Fruit fly (Drosophila melanogaster) whole organism, prepupa: ENCODE data around the gene Rab19.
A peak's percentile ranks its signal among the peaks of the same experiment; 100 is the strongest.

Experiments
- Blimp-1 ChIP-seq: fragments of 200-800 bp; sonication (Bioruptor generic); optimal IDR thresholded peaks from 3 replicates; lab custom pipeline; 2017; ENCODE audit warnings: missing biosample characterization, missing genetic modification characterization, mild to moderate bottlenecking, moderate library complexity, missing genetic modification reagents
- CG10631 ChIP-seq: fragments of 200-800 bp; sonication (Bioruptor generic); optimal IDR thresholded peaks from 2 replicates; lab custom pipeline; 2016; ENCODE audit warnings: missing biosample characterization, missing genetic modification characterization
- CG10669 ChIP-seq: fragments of 200-800 bp; sonication (Bioruptor generic); optimal IDR thresholded peaks from 3 replicates; lab custom pipeline; 2018; ENCODE audit warnings: missing biosample characterization, mild to moderate bottlenecking, missing genetic modification characterization, moderate library complexity
- CG11762 ChIP-seq: fragments of 200-800 bp; sonication (Bioruptor generic); optimal IDR thresholded peaks from 3 replicates; lab custom pipeline; 2016; ENCODE audit warnings: missing biosample characterization, missing genetic modification characterization; ENCODE audit not compliant: insufficient read depth
- CG11902 ChIP-seq: fragments of 200-800 bp; sonication (Bioruptor generic); optimal IDR thresholded peaks from 3 replicates; lab custom pipeline; 2016; ENCODE audit warnings: missing biosample characterization, missing genetic modification characterization
- CG15336 ChIP-seq: fragments of 200-800 bp; sonication (Bioruptor generic); IDR thresholded peaks from 2 replicates; pipeline ENCODE4 v1.3.6; 2022; ENCODE audit warnings: missing biosample characterization, missing genetic modification characterization
- CG1621 ChIP-seq: fragments of 200-800 bp; sonication (Bioruptor generic); optimal IDR thresholded peaks from 3 replicates; lab custom pipeline; 2018; ENCODE audit warnings: missing biosample characterization, mild to moderate bottlenecking, missing genetic modification characterization
- CG3032 ChIP-seq: fragments of 200-800 bp; optimal IDR thresholded peaks from 2 replicates; lab custom pipeline; 2019; ENCODE audit warnings: missing biosample characterization, mild to moderate bottlenecking, missing genetic modification characterization, moderate library complexity
- CG31627 ChIP-seq: fragments of 200-800 bp; sonication (Bioruptor generic); optimal IDR thresholded peaks from 3 replicates; lab custom pipeline; 2016; ENCODE audit warnings: missing biosample characterization, missing genetic modification characterization
- CG34406 ChIP-seq: fragments of 200-800 bp; sonication (Bioruptor generic); optimal IDR thresholded peaks from 3 replicates; lab custom pipeline; 2016; ENCODE audit warnings: missing biosample characterization, missing genetic modification characterization
- CG6276 ChIP-seq: fragments of 200-800 bp; sonication (Bioruptor generic); optimal IDR thresholded peaks from 2 replicates; lab custom pipeline; 2017; ENCODE audit warnings: missing biosample characterization, mild to moderate bottlenecking, missing genetic modification characterization
- CG6792 ChIP-seq: fragments of 200-800 bp; sonication (Bioruptor generic); optimal IDR thresholded peaks from 3 replicates; lab custom pipeline; 2016; ENCODE audit warnings: missing biosample characterization, missing genetic modification characterization
- CG6808 ChIP-seq: fragments of 200-800 bp; sonication (Bioruptor generic); optimal IDR thresholded peaks from 3 replicates; lab custom pipeline; 2017; ENCODE audit warnings: missing biosample characterization, missing genetic modification characterization, mild to moderate bottlenecking, moderate library complexity, missing genetic modification reagents
- CG6854 ChIP-seq: fragments of 200-800 bp; sonication (Bioruptor generic); optimal IDR thresholded peaks from 2 replicates; lab custom pipeline; 2017; ENCODE audit warnings: missing biosample characterization, mild to moderate bottlenecking, missing genetic modification characterization
- CG7368 ChIP-seq: fragments of 200-800 bp; sonication (Bioruptor generic); optimal IDR thresholded peaks from 3 replicates; lab custom pipeline; 2016; ENCODE audit warnings: missing biosample characterization, missing genetic modification characterization
- CG8119 ChIP-seq: fragments of 200-800 bp; sonication (Bioruptor generic); IDR thresholded peaks from 3 replicates; pipeline ENCODE4 v1.3.6; 2022; ENCODE audit warnings: missing biosample characterization, missing genetic modification characterization
- CG8319 ChIP-seq: fragments of 200-800 bp; sonication (Bioruptor generic); optimal IDR thresholded peaks from 3 replicates; lab custom pipeline; 2016; ENCODE audit warnings: missing biosample characterization, missing genetic modification characterization
- CG8632 ChIP-seq: fragments of 200-800 bp; sonication (Bioruptor generic); optimal IDR thresholded peaks from 3 replicates; lab custom pipeline; 2016; ENCODE audit warnings: missing biosample characterization, missing genetic modification characterization
- CG9139 ChIP-seq: fragments of 200-800 bp; sonication (Bioruptor generic); optimal IDR thresholded peaks from 3 replicates; lab custom pipeline; 2017; ENCODE audit warnings: missing biosample characterization, mild to moderate bottlenecking, missing genetic modification characterization
- Eip78C ChIP-seq: fragments of 200-800 bp; sonication (Bioruptor generic); peaks from one replicate; lab custom pipeline; 2016; ENCODE audit warnings: missing biosample characterization, missing genetic modification characterization
- Ets21C ChIP-seq: fragments of 200-800 bp; sonication (Bioruptor generic); optimal IDR thresholded peaks from 3 replicates; lab custom pipeline; 2016; ENCODE audit warnings: missing biosample characterization, missing genetic modification characterization
- Ets96B ChIP-seq: fragments of 200-800 bp; optimal IDR thresholded peaks from 2 replicates; lab custom pipeline; 2019; ENCODE audit warnings: missing biosample characterization, mild to moderate bottlenecking, missing genetic modification characterization, moderate library complexity
- Gug ChIP-seq: fragments of 200-800 bp; sonication (Bioruptor generic); IDR thresholded peaks from 2 replicates; pipeline ENCODE4 v1.3.6; 2022; ENCODE audit warnings: missing biosample characterization, missing genetic modification characterization
- Hr38 ChIP-seq: sonication (Bioruptor generic); optimal IDR thresholded peaks from 2 replicates; lab custom pipeline; 2016; ENCODE audit warnings: missing biosample characterization, missing genetic modification characterization
- Hr39 ChIP-seq: fragments of 200-800 bp; sonication (Bioruptor generic); optimal IDR thresholded peaks from 2 replicates; lab custom pipeline; 2016; ENCODE audit warnings: missing biosample characterization, missing genetic modification characterization
- Hr4 ChIP-seq: fragments of 200-800 bp; sonication (Bioruptor generic); optimal IDR thresholded peaks from 3 replicates; lab custom pipeline; 2016; ENCODE audit warnings: missing biosample characterization, missing genetic modification characterization
- Met ChIP-seq: fragments of 200-800 bp; sonication (Bioruptor generic); optimal IDR thresholded peaks from 3 replicates; lab custom pipeline; 2016; ENCODE audit warnings: missing biosample characterization, missing genetic modification characterization
- OdsH ChIP-seq: fragments of 200-800 bp; sonication (Bioruptor generic); optimal IDR thresholded peaks from 3 replicates; lab custom pipeline; 2016; ENCODE audit warnings: missing biosample characterization, missing genetic modification characterization
- Smox ChIP-seq: fragments of 200-800 bp; sonication (Bioruptor generic); optimal IDR thresholded peaks from 3 replicates; lab custom pipeline; 2016; ENCODE audit warnings: missing biosample characterization, missing genetic modification characterization
- Sox102F ChIP-seq: fragments of 200-800 bp; sonication (Bioruptor generic); optimal IDR thresholded peaks from 2 replicates; lab custom pipeline; 2016; ENCODE audit warnings: missing biosample characterization, mild to moderate bottlenecking, missing genetic modification characterization
- Sox14 ChIP-seq: fragments of 200-800 bp; sonication (Bioruptor generic); optimal IDR thresholded peaks from 3 replicates; lab custom pipeline; 2016; ENCODE audit warnings: missing biosample characterization, missing genetic modification characterization
- Sox15 ChIP-seq: fragments of 200-800 bp; sonication (Bioruptor generic); optimal IDR thresholded peaks from 3 replicates; lab custom pipeline; 2016; ENCODE audit warnings: missing biosample characterization, missing genetic modification characterization
- achi ChIP-seq: fragments of 200-800 bp; sonication (Bioruptor generic); optimal IDR thresholded peaks from 3 replicates; lab custom pipeline; 2016; ENCODE audit warnings: missing biosample characterization, missing genetic modification characterization
- acj6 ChIP-seq: fragments of 200-800 bp; sonication (Bioruptor generic); optimal IDR thresholded peaks from 3 replicates; lab custom pipeline; 2016; ENCODE audit warnings: missing biosample characterization, missing genetic modification characterization
- cyc ChIP-seq: fragments of 200-800 bp; sonication (Bioruptor generic); optimal IDR thresholded peaks from 3 replicates; lab custom pipeline; 2016; ENCODE audit warnings: missing biosample characterization, missing genetic modification characterization
- dac ChIP-seq: fragments of 200-800 bp; sonication (Bioruptor generic); optimal IDR thresholded peaks from 2 replicates; lab custom pipeline; 2017; ENCODE audit warnings: missing biosample characterization, mild to moderate bottlenecking, missing genetic modification characterization
- dsx ChIP-seq: fragments of 200-800 bp; optimal IDR thresholded peaks from 3 replicates; lab custom pipeline; 2019; ENCODE audit warnings: missing biosample characterization, mild to moderate bottlenecking, missing genetic modification characterization, moderate library complexity; ENCODE audit not compliant: poor library complexity, severe bottlenecking
- eg ChIP-seq: fragments of 200-800 bp; sonication (Bioruptor generic); IDR thresholded peaks from 3 replicates; pipeline ENCODE4 v1.3.6; 2022; ENCODE audit warnings: missing biosample characterization, missing genetic modification characterization
- esn ChIP-seq: fragments of 200-800 bp; sonication (Bioruptor generic); optimal IDR thresholded peaks from 2 replicates; lab custom pipeline; 2016; ENCODE audit warnings: missing biosample characterization, mild to moderate bottlenecking, missing genetic modification characterization, moderate library complexity
- fd59A ChIP-seq: fragments of 200-800 bp; sonication (Bioruptor generic); optimal IDR thresholded peaks from 2 replicates; lab custom pipeline; 2017; ENCODE audit warnings: missing biosample characterization, mild to moderate bottlenecking, missing genetic modification characterization, missing genetic modification reagents
- fd85E ChIP-seq: fragments of 200-800 bp; sonication (Bioruptor generic); optimal IDR thresholded peaks from 3 replicates; lab custom pipeline; 2016; ENCODE audit warnings: missing biosample characterization, missing genetic modification characterization
- lz ChIP-seq: fragments of 200-800 bp; sonication (Bioruptor generic); optimal IDR thresholded peaks from 3 replicates; lab custom pipeline; 2016; ENCODE audit warnings: missing biosample characterization, missing genetic modification characterization
- net ChIP-seq: fragments of 200-800 bp; sonication (Bioruptor generic); optimal IDR thresholded peaks from 3 replicates; lab custom pipeline; 2016; ENCODE audit warnings: missing biosample characterization, missing genetic modification characterization
- salr ChIP-seq, 2 experiments: fragments of 200-800 bp; sonication (Bioruptor generic); optimal IDR thresholded peaks; 3 replicates each; lab custom pipeline; 2016 to 2018; ENCODE audit warnings: missing biosample characterization in 2 of 2, missing genetic modification characterization in 2 of 2, mild to moderate bottlenecking in 1 of 2
- spab ChIP-seq: fragments of 200-800 bp; sonication (Bioruptor generic); optimal IDR thresholded peaks from 2 replicates; lab custom pipeline; 2017; ENCODE audit warnings: missing biosample characterization, mild to moderate bottlenecking, missing genetic modification characterization, missing genetic modification reagents
- ss ChIP-seq, 2 experiments: fragments of 200-800 bp; sonication (Bioruptor generic); optimal IDR thresholded peaks; 2 replicates in 1 of 2; 3 replicates in 1 of 2; lab custom pipeline; 2017 to 2018; ENCODE audit warnings: mild to moderate bottlenecking in 2 of 2, missing biosample characterization in 2 of 2, missing genetic modification characterization in 2 of 2, moderate library complexity in 1 of 2
- topi ChIP-seq: fragments of 200-800 bp; sonication (Bioruptor generic); optimal IDR thresholded peaks from 3 replicates; lab custom pipeline; 2016; ENCODE audit warnings: missing biosample characterization, missing genetic modification characterization
- vri ChIP-seq: fragments of 200-800 bp; sonication (Bioruptor generic); optimal IDR thresholded peaks from 3 replicates; lab custom pipeline; 2016; ENCODE audit warnings: missing biosample characterization, mild to moderate bottlenecking, missing genetic modification characterization

The Rab19 gene

dm6 chr3L:8308891-8309352, 12.1 kb downstream of the Rab19 start, which contains the start of gene BI-1:
BI-1 (minus strand) TSS chr3L:8308941.
- TF ChIP-seq CG15336 (GFP tag; lab: Robert Waterston, UW) (no peak), CG6276 (GFP tag; lab: Kevin White, UChicago) (no peak), CG8119 (GFP tag; lab: Robert Waterston, UW) (peak; percentile 22; the same call in 1 of the 3 replicates), Blimp-1 (GFP tag; lab: Kevin White, UChicago) (no peak), CG7368 (GFP tag; lab: Kevin White, UChicago) (no peak), CG11902 (GFP tag; lab: Kevin White, UChicago) (no peak), CG8319 (GFP tag; lab: Kevin White, UChicago) (peak; percentile 63), cyc (GFP tag; lab: Kevin White, UChicago) (peak; percentile 59), CG6792 (GFP tag; lab: Kevin White, UChicago) (peak; percentile 37), esn (GFP tag; lab: Kevin White, UChicago) (peak; percentile 75), Hr39 (no peak), CG10631 (GFP tag; lab: Kevin White, UChicago) (no peak), CG10669 (GFP tag; lab: Kevin White, UChicago) (no peak), dac (no peak), Sox15 (GFP tag; lab: Kevin White, UChicago) (peak; percentile 19), acj6 (GFP tag; lab: Kevin White, UChicago) (no peak), CG34406 (no peak), CG6854 (GFP tag; lab: Kevin White, UChicago) (no peak), eg (no peak), topi (GFP tag; lab: Kevin White, UChicago) (peak; percentile 75), CG3032 (tag; lab: Kevin White, UChicago) (peak; percentile 66), Smox (no peak), Ets21C (no peak), Sox14 (GFP tag; lab: Kevin White, UChicago) (peak; percentile 28), lz (peak; percentile 69), fd85E (GFP tag; lab: Kevin White, UChicago) (peak; percentile 38), CG8632 (GFP tag; lab: Kevin White, UChicago) (peak; percentile 40), dsx (peak; percentile 67), CG1621 (no peak), Gug (GFP tag; lab: Robert Waterston, UW) (no peak), OdsH (GFP tag; lab: Kevin White, UChicago) (no peak), fd59A (GFP tag; lab: Kevin White, UChicago) (peak; percentile 16), vri (no peak), Ets96B (tag; lab: Kevin White, UChicago) (peak; percentile 39), CG31627 (peak; percentile 22), CG6808 (GFP tag; lab: Kevin White, UChicago) (peak; percentile 52), CG11762 (peak; percentile 43), spab (GFP tag; lab: Kevin White, UChicago) (no peak), CG9139 (GFP tag; lab: Kevin White, UChicago) (no peak), Met (GFP tag; lab: Kevin White, UChicago) (no peak), net (GFP tag; lab: Kevin White, UChicago) (no peak), Hr38 (GFP tag; lab: Kevin White, UChicago) (no peak), Eip78C (GFP tag; lab: Kevin White, UChicago) (peak; percentile 80), Hr4 (no peak), ss (GFP tag; optimal IDR thresholded peaks at IDR 0.05; lab: Kevin White, UChicago) (no peak), achi (GFP tag; lab: Kevin White, UChicago) (no peak), Sox102F (no peak), salr (GFP tag; optimal IDR thresholded peaks at IDR 0.05; lab: Kevin White, UChicago) (no peak)
